Worm (Caenorhabditis elegans): ENCODE results near the gene gadr-2.

The gadr-2 gene

ce11 chrIV:9511221-9511638, 26.3 kb upstream of the gadr-2 start (continued):
- TF ChIP-seq gei-17 (GFP tag; optimal IDR thresholded peaks at IDR 0.05) (peak; percentile 55), ama-1 (optimal IDR thresholded peaks at IDR 0.05) (peak; percentile 79), ama-1 (GFP tag; optimal IDR thresholded peaks at IDR 0.05) (no peak), chd-7 (tag; optimal IDR thresholded peaks at IDR 0.05) (peak; percentile 57), ztf-18 (tag; optimal IDR thresholded peaks at IDR 0.05) (peak; percentile 2), tbp1 (GFP tag; optimal IDR thresholded peaks at IDR 0.05) (peak; percentile 73), K12H6.12 (tag; optimal IDR thresholded peaks at IDR 0.05) (peak; percentile 43), nfya-2 (GFP tag; IDR thresholded peaks at IDR 0.05) (no peak), F49E8.2 (tag; optimal IDR thresholded peaks at IDR 0.05; ENCODE audit: insufficient read depth) (peak; percentile 56), tlf-1 (GFP tag; optimal IDR thresholded peaks at IDR 0.05) (peak; percentile 70), ekl-4 (GFP tag; IDR thresholded peaks at IDR 0.05) (peak; percentile 56; the same call in 1 of the 2 replicates), lag-1 (GFP tag; IDR thresholded peaks at IDR 0.05) (0 out of 2 replicates have a peak, but pooled peaks have one; percentile 61), egl-44 (GFP tag; IDR thresholded peaks at IDR 0.05) (no peak), snpc-1.3 (tag; optimal IDR thresholded peaks at IDR 0.05; ENCODE audit: insufficient read depth) (peak; percentile 49), lin-54 (GFP tag; optimal IDR thresholded peaks at IDR 0.05) (peak; percentile 46), fkh-3 (tag; optimal IDR thresholded peaks at IDR 0.05) (peak; percentile 15), egl-18 (GFP tag; IDR thresholded peaks at IDR 0.05) (no peak), F23B12.7 (tag; optimal IDR thresholded peaks at IDR 0.05; ENCODE audit: insufficient read depth) (peak; percentile 17), ceh-91 (GFP tag; IDR thresholded peaks at IDR 0.05) (no peak), pbrm-1 (GFP tag; IDR thresholded peaks at IDR 0.05) (peak; percentile 77; the same call in 1 of the 2 replicates), madf-3 (GFP tag; IDR thresholded peaks at IDR 0.05) (peak; percentile 62; the same call in 1 of the 2 replicates), ztf-26 (tag; optimal IDR thresholded peaks at IDR 0.05) (peak; percentile 25), ztf-3 (GFP tag; optimal IDR thresholded peaks at IDR 0.05) (no peak), ceh-27 (GFP tag; optimal IDR thresholded peaks at IDR 0.05) (peak; percentile 74), B0261.1 (tag; optimal IDR thresholded peaks at IDR 0.05) (peak; percentile 17), attf-5 (GFP tag; optimal IDR thresholded peaks at IDR 0.05) (peak; percentile 47), nfyb-1 (GFP tag; IDR thresholded peaks at IDR 0.05) (peak; percentile 68; the same call in 1 of the 2 replicates), nhr-90 (tag; optimal IDR thresholded peaks at IDR 0.05) (peak; percentile 32), attf-6 (GFP tag; IDR thresholded peaks at IDR 0.05) (peak; percentile 71), rcor-1 (GFP tag; IDR thresholded peaks at IDR 0.05) (peak; percentile 55; the same call in 1 of the 2 replicates), hrde-1 (tag; optimal IDR thresholded peaks at IDR 0.05; ENCODE audit: borderline replicate concordance) (peak; percentile 55), F33H1.4 (GFP tag; IDR thresholded peaks at IDR 0.05) (peak; percentile 22; the same call in 1 of the 2 replicates)

- TF ChIP-seq ceh-58 (GFP tag; IDR thresholded peaks at IDR 0.05) = no peak
- TF ChIP-seq him-1 (tag; optimal IDR thresholded peaks at IDR 0.05) = no peak
- no peak for TF ChIP-seq dox-1 (GFP tag; IDR thresholded peaks at IDR 0.05)
- TF ChIP-seq ama-1 (optimal IDR thresholded peaks at IDR 0.05) = no peak
- TF ChIP-seq ama-1 (GFP tag; optimal IDR thresholded peaks at IDR 0.05) = no peak
- peak; percentile 7; the same call in 1 of the 2 replicates for TF ChIP-seq madf-6 (GFP tag; IDR thresholded peaks at IDR 0.05)
- TF ChIP-seq Y79H2A.3 (GFP tag; conservative IDR thresholded peaks at IDR 0.05) = no peak
- TF ChIP-seq lin-35 (GFP tag; optimal IDR thresholded peaks at IDR 0.05) = no peak
- TF ChIP-seq hmg-1.2 (GFP tag; IDR thresholded peaks at IDR 0.05) = no peak
- TF ChIP-seq F23B12.7 (tag; optimal IDR thresholded peaks at IDR 0.05; ENCODE audit: insufficient read depth) = no peak
- TF ChIP-seq gei-17 (GFP tag; optimal IDR thresholded peaks at IDR 0.05) = no peak
- no peak for TF ChIP-seq F49E8.2 (tag; optimal IDR thresholded peaks at IDR 0.05; ENCODE audit: insufficient read depth)
- TF ChIP-seq rpc-1 (optimal IDR thresholded peaks at IDR 0.05) = no peak
- TF ChIP-seq rpc-1 (tag; optimal IDR thresholded peaks at IDR 0.05) = no peak
- no peak for TF ChIP-seq hrde-1 (tag; optimal IDR thresholded peaks at IDR 0.05; ENCODE audit: borderline replicate concordance)
- TF ChIP-seq ccch-3 (GFP tag; optimal IDR thresholded peaks at IDR 0.05) = no peak
- TF ChIP-seq aptf-3 (GFP tag; IDR thresholded peaks at IDR 0.05) = no peak
- TF ChIP-seq tbx-9 (tag; optimal IDR thresholded peaks at IDR 0.05; ENCODE audit: borderline replicate concordance) = no peak
- no peak for TF ChIP-seq ceh-27 (GFP tag; optimal IDR thresholded peaks at IDR 0.05)
- no peak for TF ChIP-seq T26A5.8 (tag; optimal IDR thresholded peaks at IDR 0.05)
- TF ChIP-seq snpc-3.4 (tag; optimal IDR thresholded peaks at IDR 0.05) = no peak
- no peak for TF ChIP-seq K11D2.4 (GFP tag; IDR thresholded peaks at IDR 0.05)
- TF ChIP-seq Y56A3A.18 (GFP tag; IDR thresholded peaks at IDR 0.05) = no peak
Measured at ce11 chrIV:9510439-9510838, 25.5 kb upstream of the gadr-2 start, which contains the start of gene C33A12.4. C33A12.4 (minus strand) TSS chrIV:9510569.

All from whole organism, young adult.